Fruit fly (Drosophila melanogaster) whole organism, embryonic: ENCODE data around the gene alpha-Spec.

ENCODE experiments used
- Aef1 ChIP-seq: fragments of 200-800 bp; sonication (Bioruptor generic); IDR thresholded peaks from 3 replicates; pipeline ENCODE4 v1.3.6; 2022; ENCODE audit warnings: missing biosample characterization, missing genetic modification characterization
- Antp ChIP-seq: fragments of 200-800 bp; sonication (Bioruptor generic); optimal IDR thresholded peaks from 3 replicates; lab custom pipeline; 2016; ENCODE audit warnings: missing biosample characterization, missing genetic modification characterization
- Bteb2 ChIP-seq: fragments of 200-800 bp; sonication (Bioruptor generic); optimal IDR thresholded peaks from 2 replicates; lab custom pipeline; 2016; ENCODE audit warnings: missing biosample characterization, missing genetic modification characterization
- CG10147 ChIP-seq: fragments of 200-800 bp; sonication (Bioruptor generic); optimal IDR thresholded peaks from 2 replicates; lab custom pipeline; 2019; ENCODE audit warnings: missing biosample characterization, mild to moderate bottlenecking, missing genetic modification characterization, moderate library complexity
- CG12219 ChIP-seq: fragments of 200-800 bp; sonication (Bioruptor generic); optimal IDR thresholded peaks from 3 replicates; lab custom pipeline; 2018; ENCODE audit warnings: missing biosample characterization, mild to moderate bottlenecking, missing genetic modification characterization
- CG13894 ChIP-seq: fragments of 200-800 bp; sonication (Bioruptor generic); optimal IDR thresholded peaks from 3 replicates; lab custom pipeline; 2018; ENCODE audit warnings: missing biosample characterization, mild to moderate bottlenecking, missing genetic modification characterization, moderate library complexity
- CG14014 ChIP-seq: fragments of 200-800 bp; sonication (Bioruptor generic); IDR thresholded peaks from 2 replicates; pipeline ENCODE4 v1.3.6; 2022; ENCODE audit warnings: missing biosample characterization, missing genetic modification characterization
- CG14710 ChIP-seq: fragments of 200-800 bp; sonication (Bioruptor generic); optimal IDR thresholded peaks from 3 replicates; lab custom pipeline; 2019; ENCODE audit warnings: missing biosample characterization, mild to moderate bottlenecking, missing genetic modification characterization, moderate library complexity
- CG1647 ChIP-seq: fragments of 200-800 bp; sonication (Bioruptor generic); optimal IDR thresholded peaks from 3 replicates; lab custom pipeline; 2016; ENCODE audit warnings: missing biosample characterization, missing genetic modification characterization
- CG16815 ChIP-seq: fragments of 200-800 bp; sonication (Bioruptor generic); optimal IDR thresholded peaks from 3 replicates; lab custom pipeline; 2017; ENCODE audit warnings: missing biosample characterization, mild to moderate bottlenecking, missing genetic modification characterization
- CG16863 ChIP-seq: fragments of 200-800 bp; sonication (Bioruptor generic); optimal IDR thresholded peaks from 3 replicates; lab custom pipeline; 2016; ENCODE audit warnings: missing biosample characterization, missing genetic modification characterization
- CG17328 ChIP-seq: fragments of 200-800 bp; sonication (Bioruptor generic); IDR thresholded peaks from 2 replicates; pipeline ENCODE4 v1.3.6; 2022; ENCODE audit warnings: missing biosample characterization, missing genetic modification characterization
- CG17612 ChIP-seq: fragments of 200-800 bp; sonication (Bioruptor generic); IDR thresholded peaks from 2 replicates; pipeline ENCODE4 v1.3.6; 2022; ENCODE audit warnings: missing biosample characterization, missing genetic modification characterization
- CG2116 ChIP-seq: fragments of 200-800 bp; sonication (Bioruptor generic); optimal IDR thresholded peaks from 3 replicates; lab custom pipeline; 2018; ENCODE audit warnings: missing biosample characterization, mild to moderate bottlenecking, missing genetic modification characterization
- CG2129 ChIP-seq: fragments of 200-800 bp; sonication (Bioruptor generic); IDR thresholded peaks from 2 replicates; pipeline ENCODE4 v1.3.6; 2022; ENCODE audit warnings: missing biosample characterization, missing genetic modification characterization; ENCODE audit not compliant: partially characterized antibody
- CG31224 ChIP-seq: fragments of 200-800 bp; sonication (Bioruptor generic); IDR thresholded peaks from 2 replicates; pipeline ENCODE4 v1.3.6; 2022; ENCODE audit warnings: missing biosample characterization, missing genetic modification characterization
- CG4617 ChIP-seq: fragments of 200-800 bp; sonication (Bioruptor generic); optimal IDR thresholded peaks from 3 replicates; lab custom pipeline; 2016; ENCODE audit warnings: missing biosample characterization, missing genetic modification characterization, borderline replicate concordance
- CG4820 ChIP-seq: fragments of 200-800 bp; sonication (Bioruptor generic); optimal IDR thresholded peaks from 3 replicates; lab custom pipeline; 2016; ENCODE audit warnings: missing biosample characterization, missing genetic modification characterization
- CG6854 ChIP-seq: fragments of 200-800 bp; sonication (Bioruptor generic); optimal IDR thresholded peaks from 3 replicates; lab custom pipeline; 2017; ENCODE audit warnings: missing biosample characterization, mild to moderate bottlenecking, missing genetic modification characterization
- CG7372 ChIP-seq: fragments of 200-800 bp; sonication (Bioruptor generic); IDR thresholded peaks from 2 replicates; pipeline ENCODE4 v1.3.6; 2022; ENCODE audit warnings: missing biosample characterization, missing genetic modification characterization
- CG8089 ChIP-seq: fragments of 200-800 bp; sonication (Bioruptor generic); optimal IDR thresholded peaks from 3 replicates; lab custom pipeline; 2016; ENCODE audit warnings: missing biosample characterization, missing genetic modification characterization
- CG8281 ChIP-seq: fragments of 200-800 bp; sonication (Bioruptor generic); optimal IDR thresholded peaks from 2 replicates; lab custom pipeline; 2018; ENCODE audit warnings: missing biosample characterization, mild to moderate bottlenecking, missing genetic modification characterization, moderate library complexity
- CG8290 ChIP-seq, 3 experiments: fragments of 200-800 bp; sonication (Bioruptor generic); optimal IDR thresholded peaks; 2 replicates each; lab custom pipeline; 2016 to 2019; ENCODE audit warnings: missing biosample characterization in 3 of 3, missing genetic modification characterization in 3 of 3, mild to moderate bottlenecking in 2 of 3, moderate library complexity in 1 of 3
- CG8478 ChIP-seq: fragments of >200 bp; optimal IDR thresholded peaks from 2 replicates; lab custom pipeline; 2018
- CG9932 ChIP-seq: fragments of 200-800 bp; sonication (Bioruptor generic); IDR thresholded peaks from 2 replicates; pipeline ENCODE4 v1.3.6; 2022; ENCODE audit warnings: missing biosample characterization, missing genetic modification characterization
- Fer3 ChIP-seq: fragments of 200-800 bp; sonication (Bioruptor generic); optimal IDR thresholded peaks from 2 replicates; lab custom pipeline; 2018; ENCODE audit warnings: missing biosample characterization, mild to moderate bottlenecking, missing genetic modification characterization, moderate library complexity
- Lhr ChIP-seq: fragments of 200-800 bp; sonication (Bioruptor generic); optimal IDR thresholded peaks from 3 replicates; lab custom pipeline; 2017; ENCODE audit warnings: mild to moderate bottlenecking, missing biosample characterization, missing genetic modification reagents, missing genetic modification characterization
- MTF-1 ChIP-seq: fragments of 200-800 bp; sonication (Bioruptor generic); optimal IDR thresholded peaks from 2 replicates; lab custom pipeline; 2018; ENCODE audit warnings: missing biosample characterization, mild to moderate bottlenecking, missing genetic modification characterization, borderline replicate concordance
- NC2β ChIP-seq: fragments of 200-800 bp; sonication (Bioruptor generic); optimal IDR thresholded peaks from 2 replicates; lab custom pipeline; 2016; ENCODE audit warnings: missing biosample characterization, missing genetic modification characterization
- NfI ChIP-seq: fragments of 200-800 bp; sonication (Bioruptor generic); optimal IDR thresholded peaks from 3 replicates; lab custom pipeline; 2018; ENCODE audit warnings: missing biosample characterization, mild to moderate bottlenecking, missing genetic modification characterization, moderate library complexity
- Optix ChIP-seq: fragments of 200-800 bp; sonication (Bioruptor generic); IDR thresholded peaks from 3 replicates; pipeline ENCODE4 v1.3.6; 2022; ENCODE audit warnings: missing biosample characterization, missing genetic modification characterization
- Scr ChIP-seq: fragments of 200-800 bp; sonication (Bioruptor generic); IDR thresholded peaks from 2 replicates; pipeline ENCODE4 v1.3.6; 2022; ENCODE audit warnings: missing biosample characterization, missing genetic modification characterization; ENCODE audit not compliant: partially characterized antibody
- Usf ChIP-seq: fragments of 200-800 bp; sonication (Bioruptor generic); optimal IDR thresholded peaks from 2 replicates; lab custom pipeline; 2017; ENCODE audit warnings: missing genotype, missing biosample characterization, missing genetic modification characterization
- corto ChIP-seq: fragments of 200-800 bp; sonication (Bioruptor generic); optimal IDR thresholded peaks from 2 replicates; lab custom pipeline; 2016; ENCODE audit warnings: missing biosample characterization, mild to moderate bottlenecking, missing genetic modification characterization, moderate library complexity
- dmrt99B ChIP-seq: fragments of 200-800 bp; sonication (Bioruptor generic); optimal IDR thresholded peaks from 2 replicates; lab custom pipeline; 2018; ENCODE audit warnings: missing biosample characterization, mild to moderate bottlenecking, missing genetic modification characterization, moderate library complexity
- ems ChIP-seq: fragments of 200-800 bp; sonication (Bioruptor generic); optimal IDR thresholded peaks from 3 replicates; lab custom pipeline; 2016; ENCODE audit warnings: missing biosample characterization, missing genetic modification characterization
- fd64A ChIP-seq: fragments of 200-800 bp; sonication (Bioruptor generic); optimal IDR thresholded peaks from 3 replicates; lab custom pipeline; 2018; ENCODE audit warnings: missing biosample characterization, mild to moderate bottlenecking, missing genetic modification characterization
- gsb-n ChIP-seq: fragments of 200-800 bp; sonication (Bioruptor generic); optimal IDR thresholded peaks from 3 replicates; lab custom pipeline; 2018; ENCODE audit warnings: missing biosample characterization, mild to moderate bottlenecking, missing genetic modification characterization
- h ChIP-seq: fragments of >200 bp; optimal IDR thresholded peaks from 2 replicates; lab custom pipeline; 2017
- hb ChIP-seq: fragments of 200-800 bp; sonication (Bioruptor generic); IDR thresholded peaks from 3 replicates; pipeline ENCODE4 v1.3.6; 2022; ENCODE audit warnings: missing biosample characterization, missing genetic modification characterization; ENCODE audit not compliant: partially characterized antibody
- jumu ChIP-seq: fragments of 200-800 bp; sonication (Bioruptor generic); optimal IDR thresholded peaks from 3 replicates; lab custom pipeline; 2016; ENCODE audit warnings: missing biosample characterization, missing genetic modification characterization
- kah ChIP-seq: fragments of 200-800 bp; sonication (Bioruptor generic); optimal IDR thresholded peaks from 2 replicates; lab custom pipeline; 2018; ENCODE audit warnings: missing biosample characterization, mild to moderate bottlenecking, missing genetic modification characterization
- lbe ChIP-seq: fragments of 200-800 bp; sonication (Bioruptor generic); optimal IDR thresholded peaks from 2 replicates; lab custom pipeline; 2016; ENCODE audit warnings: missing biosample characterization, mild to moderate bottlenecking, missing genetic modification characterization
- mirr ChIP-seq: fragments of 200-800 bp; sonication (Bioruptor generic); optimal IDR thresholded peaks from 3 replicates; lab custom pipeline; 2018; ENCODE audit warnings: missing biosample characterization, mild to moderate bottlenecking, missing genetic modification characterization
- mld ChIP-seq: fragments of 200-800 bp; sonication (Bioruptor generic); IDR thresholded peaks from 3 replicates; pipeline ENCODE4 v1.3.6; 2022; ENCODE audit warnings: missing biosample characterization, missing genetic modification characterization; ENCODE audit not compliant: partially characterized antibody
- nerfin-2 ChIP-seq: fragments of 200-800 bp; sonication (Bioruptor generic); IDR thresholded peaks from 2 replicates; pipeline ENCODE4 v1.3.6; 2022; ENCODE audit warnings: missing biosample characterization, missing genetic modification characterization; ENCODE audit not compliant: partially characterized antibody
- pb ChIP-seq: fragments of 200-800 bp; sonication (Bioruptor generic); optimal IDR thresholded peaks from 3 replicates; lab custom pipeline; 2016; ENCODE audit warnings: missing biosample characterization, missing genetic modification characterization
- sisA ChIP-seq: fragments of 200-800 bp; sonication (Bioruptor generic); IDR thresholded peaks from 2 replicates; pipeline ENCODE4 v1.3.6; 2022; ENCODE audit warnings: missing biosample characterization, missing genetic modification characterization
- sug ChIP-seq: fragments of 200-800 bp; optimal IDR thresholded peaks from 2 replicates; lab custom pipeline; 2019; ENCODE audit warnings: missing biosample characterization, mild to moderate bottlenecking, missing genetic modification characterization, moderate library complexity
- toy ChIP-seq: fragments of 200-800 bp; sonication (Bioruptor generic); IDR thresholded peaks from 2 replicates; pipeline ENCODE4 v1.3.6; 2022; ENCODE audit warnings: missing biosample characterization, missing genetic modification characterization
- unpg ChIP-seq: fragments of 200-800 bp; sonication (Bioruptor generic); optimal IDR thresholded peaks from 3 replicates; lab custom pipeline; 2018; ENCODE audit warnings: missing biosample characterization, mild to moderate bottlenecking, missing genetic modification characterization, moderate library complexity

The alpha-Spec gene

dm6 chr3L:1730873-1731272, 64.3 kb downstream of the alpha-Spec start, which contains the start of gene drpr (continued):
- peak; percentile 7 for TF ChIP-seq mirr (GFP tag; lab: Kevin White, UChicago)
- TF ChIP-seq lbe (GFP tag; lab: Kevin White, UChicago) = no peak
- no peak for TF ChIP-seq CG4820 (GFP tag; lab: Kevin White, UChicago)
- TF ChIP-seq Lhr = no peak
- no peak for TF ChIP-seq CG2129
- TF ChIP-seq sug = peak; percentile 22
- TF ChIP-seq Optix (GFP tag; lab: Robert Waterston, UW) = no peak
- no peak for TF ChIP-seq CG1647 (GFP tag; lab: Kevin White, UChicago)
- peak; percentile 17 for TF ChIP-seq MTF-1 (GFP tag; lab: Kevin White, UChicago)
- TF ChIP-seq CG6854 (GFP tag; lab: Kevin White, UChicago) = no peak
- TF ChIP-seq CG13894 (tag; lab: Kevin White, UChicago) = no peak
- no peak for TF ChIP-seq dmrt99B
- no peak for TF ChIP-seq CG8089 (GFP tag; lab: Kevin White, UChicago)
- no peak for TF ChIP-seq toy (GFP tag; lab: Robert Waterston, UW)
- TF ChIP-seq corto (GFP tag; lab: Kevin White, UChicago) = no peak
- TF ChIP-seq CG2116 (GFP tag; lab: Kevin White, UChicago) = peak; percentile 46
- no peak for TF ChIP-seq CG12219 (GFP tag; lab: Kevin White, UChicago)
- no peak for TF ChIP-seq Fer3 (tag; lab: Kevin White, UChicago)
- TF ChIP-seq CG8281 (tag; lab: Kevin White, UChicago) = no peak
- no peak for TF ChIP-seq Usf (GFP tag; lab: Kevin White, UChicago)
- no peak for TF ChIP-seq sisA (GFP tag; lab: Robert Waterston, UW)
- TF ChIP-seq CG16863 (GFP tag; lab: Kevin White, UChicago) = no peak
- peak; percentile 60 for TF ChIP-seq CG4617 (GFP tag; lab: Kevin White, UChicago)
- TF ChIP-seq CG8290 (GFP tag; optimal IDR thresholded peaks at IDR 0.05; lab: Kevin White, UChicago) = peak; percentile 16
- peak in 1 of 2 experiments; percentile 53 for TF ChIP-seq CG8290 (tag; optimal IDR thresholded peaks at IDR 0.05; lab: Kevin White, UChicago)
- TF ChIP-seq CG8478 (lab: Kevin White, UChicago) = no peak
- 0 out of 2 replicates have a peak, but pooled peaks have one; percentile 16 for TF ChIP-seq CG9932 (GFP tag; lab: Robert Waterston, UW)
- TF ChIP-seq Scr (GFP tag; lab: Robert Waterston, UW) = peak; percentile 21; the same call in 1 of the 2 replicates
- TF ChIP-seq CG17328 (GFP tag; lab: Robert Waterston, UW) = no peak
- TF ChIP-seq pb (GFP tag; lab: Kevin White, UChicago) = no peak
- TF ChIP-seq jumu (GFP tag; lab: Kevin White, UChicago) = no peak
- TF ChIP-seq gsb-n = no peak
- TF ChIP-seq nerfin-2 (GFP tag; lab: Robert Waterston, UW) = no peak
- TF ChIP-seq CG17612 (GFP tag; lab: Robert Waterston, UW) = no peak
- no peak for TF ChIP-seq CG7372 (GFP tag; lab: Robert Waterston, UW)
- TF ChIP-seq CG16815 (GFP tag; lab: Kevin White, UChicago) = no peak
- no peak for TF ChIP-seq CG10147 (GFP tag; lab: Kevin White, UChicago)
- no peak for TF ChIP-seq fd64A
- peak; percentile 19; the same call in 1 of the 3 replicates for TF ChIP-seq mld
- peak; percentile 9 for TF ChIP-seq kah (GFP tag; lab: Kevin White, UChicago)
- no peak for TF ChIP-seq h
- peak; percentile 39 for TF ChIP-seq NfI (GFP tag; lab: Kevin White, UChicago)
- TF ChIP-seq CG14710 = peak; percentile 74
- TF ChIP-seq Bteb2 = no peak
- TF ChIP-seq CG31224 (GFP tag; lab: Robert Waterston, UW) = no peak
- TF ChIP-seq ems (GFP tag; lab: Kevin White, UChicago) = no peak
- no peak for TF ChIP-seq NC2β (GFP tag; lab: Kevin White, UChicago)
- no peak for TF ChIP-seq hb (GFP tag; lab: Robert Waterston, UW)
- TF ChIP-seq unpg (GFP tag; lab: Kevin White, UChicago) = peak; percentile 13
- TF ChIP-seq Antp = no peak
- peak; percentile 11; the same call in 1 of the 2 replicates for TF ChIP-seq CG14014 (GFP tag; lab: Robert Waterston, UW)
- no peak for TF ChIP-seq Aef1 (GFP tag; lab: Robert Waterston, UW)
